Fruit fly (Drosophila melanogaster) whole organism, embryonic: ENCODE data around the gene CG10301.

Experiments used
- Asciz ChIP-seq: fragments of 200-800 bp; sonication (Bioruptor generic); optimal IDR thresholded peaks from 2 replicates; lab custom pipeline; 2017; ENCODE audit warnings: missing biosample characterization, mild to moderate bottlenecking, missing genetic modification characterization, missing genetic modification reagents
- Blimp-1 ChIP-seq: fragments of 200-800 bp; sonication (Bioruptor generic); optimal IDR thresholded peaks from 3 replicates; lab custom pipeline; 2018; ENCODE audit warnings: missing biosample characterization, missing genetic modification characterization, mild to moderate bottlenecking, moderate library complexity, missing genetic modification reagents
- C15 ChIP-seq: fragments of 200-800 bp; sonication (Bioruptor generic); IDR thresholded peaks from 3 replicates; pipeline ENCODE4 v1.3.6; 2022; ENCODE audit warnings: missing biosample characterization, missing genetic modification characterization
- CG10209 ChIP-seq: fragments of 200-800 bp; sonication (Bioruptor generic); optimal IDR thresholded peaks from 3 replicates; lab custom pipeline; 2017; ENCODE audit warnings: missing biosample characterization, mild to moderate bottlenecking, missing genetic modification characterization, missing genetic modification reagents
- CG10366 ChIP-seq: fragments of 200-800 bp; sonication (Bioruptor generic); IDR thresholded peaks from 2 replicates; pipeline ENCODE4 v1.3.6; 2022; ENCODE audit warnings: missing biosample characterization, missing genetic modification characterization
- CG10543 ChIP-seq: fragments of 200-800 bp; sonication (Bioruptor generic); optimal IDR thresholded peaks from 3 replicates; lab custom pipeline; 2017; ENCODE audit warnings: missing biosample characterization, mild to moderate bottlenecking, missing genetic modification characterization, moderate library complexity
- CG10565 ChIP-seq: fragments of 200-800 bp; sonication (Bioruptor generic); optimal IDR thresholded peaks from 3 replicates; lab custom pipeline; 2016; ENCODE audit warnings: missing biosample characterization, mild to moderate bottlenecking, missing genetic modification characterization
- CG10654 ChIP-seq: fragments of 200-800 bp; sonication (Bioruptor generic); optimal IDR thresholded peaks from 2 replicates; lab custom pipeline; 2016; ENCODE audit warnings: missing biosample characterization, missing genetic modification characterization
- CG1233 ChIP-seq: fragments of 200-800 bp; sonication (Bioruptor generic); optimal IDR thresholded peaks from 4 replicates; lab custom pipeline; 2018; ENCODE audit warnings: missing biosample characterization, mild to moderate bottlenecking, missing genetic modification characterization
- CG13287 ChIP-seq: fragments of 200-800 bp; sonication (Bioruptor generic); IDR thresholded peaks from 2 replicates; pipeline ENCODE4 v1.3.6; 2022; ENCODE audit warnings: missing biosample characterization, missing genetic modification characterization; ENCODE audit not compliant: partially characterized antibody
- CG13775 ChIP-seq: fragments of 200-800 bp; sonication (Bioruptor generic); optimal IDR thresholded peaks from 3 replicates; lab custom pipeline; 2017; ENCODE audit warnings: missing biosample characterization, mild to moderate bottlenecking, missing genetic modification characterization
- CG14667 ChIP-seq: fragments of 200-800 bp; sonication (Bioruptor generic); IDR thresholded peaks from 2 replicates; pipeline ENCODE4 v1.3.6; 2022; ENCODE audit warnings: missing biosample characterization, missing genetic modification characterization
- CG14710 ChIP-seq: fragments of 200-800 bp; sonication (Bioruptor generic); optimal IDR thresholded peaks from 3 replicates; lab custom pipeline; 2019; ENCODE audit warnings: missing biosample characterization, mild to moderate bottlenecking, missing genetic modification characterization, moderate library complexity
- CG1603 ChIP-seq: fragments of 200-800 bp; sonication (Bioruptor generic); optimal IDR thresholded peaks from 2 replicates; lab custom pipeline; 2019; ENCODE audit warnings: missing biosample characterization, mild to moderate bottlenecking, missing genetic modification characterization, moderate library complexity
- CG18476 ChIP-seq: fragments of 200-800 bp; sonication (Bioruptor generic); optimal IDR thresholded peaks from 2 replicates; lab custom pipeline; 2016; ENCODE audit warnings: missing biosample characterization, mild to moderate bottlenecking, missing genetic modification characterization
- CG2202 ChIP-seq: fragments of 200-800 bp; sonication (Bioruptor generic); optimal IDR thresholded peaks from 2 replicates; lab custom pipeline; 2018; ENCODE audit warnings: missing biosample characterization, mild to moderate bottlenecking, missing genetic modification characterization
- CG3281 ChIP-seq: fragments of 200-800 bp; sonication (Bioruptor generic); optimal IDR thresholded peaks from 3 replicates; lab custom pipeline; 2017; ENCODE audit warnings: missing biosample characterization, mild to moderate bottlenecking, missing genetic modification characterization
- CG4424 ChIP-seq: fragments of 200-800 bp; sonication (Bioruptor generic); optimal IDR thresholded peaks from 3 replicates; lab custom pipeline; 2016; ENCODE audit warnings: missing biosample characterization, missing genetic modification characterization
- CG4820 ChIP-seq: fragments of 200-800 bp; sonication (Bioruptor generic); optimal IDR thresholded peaks from 3 replicates; lab custom pipeline; 2016; ENCODE audit warnings: missing biosample characterization, missing genetic modification characterization
- CG6791 ChIP-seq: fragments of 200-800 bp; sonication (Bioruptor generic); IDR thresholded peaks from 3 replicates; pipeline ENCODE4 v1.3.6; 2022; ENCODE audit warnings: missing biosample characterization, missing genetic modification characterization; ENCODE audit not compliant: partially characterized antibody
- CG6813 ChIP-seq: fragments of 200-800 bp; sonication (Bioruptor generic); optimal IDR thresholded peaks from 2 replicates; lab custom pipeline; 2017; ENCODE audit warnings: missing biosample characterization, missing genetic modification characterization, mild to moderate bottlenecking, moderate library complexity, missing genetic modification reagents
- CG7556 ChIP-seq: fragments of 200-800 bp; sonication (Bioruptor generic); optimal IDR thresholded peaks from 2 replicates; lab custom pipeline; 2017; ENCODE audit warnings: missing biosample characterization, mild to moderate bottlenecking, missing genetic modification characterization
- CG9797 ChIP-seq: fragments of 200-800 bp; sonication (Bioruptor generic); optimal IDR thresholded peaks from 3 replicates; lab custom pipeline; 2018; ENCODE audit warnings: missing biosample characterization, mild to moderate bottlenecking, missing genetic modification characterization
- CG9876 ChIP-seq: fragments of 200-800 bp; sonication (Bioruptor generic); optimal IDR thresholded peaks from 2 replicates; lab custom pipeline; 2016; ENCODE audit warnings: missing biosample characterization, missing genetic modification characterization
- CrebB ChIP-seq: fragments of 200-800 bp; sonication (Bioruptor generic); optimal IDR thresholded peaks from 3 replicates; lab custom pipeline; 2018; ENCODE audit warnings: missing biosample characterization, mild to moderate bottlenecking, missing genetic modification characterization
- E2f1 ChIP-seq: fragments of 200-800 bp; sonication (Bioruptor generic); IDR thresholded peaks from 2 replicates; pipeline ENCODE4 v1.3.6; 2022; ENCODE audit warnings: missing biosample characterization, missing genetic modification characterization
- Eip74EF ChIP-seq, 2 experiments: fragments of 200-800 bp in 1 of 2; fragments of >200 bp in 1 of 2; sonication (Bioruptor generic) in 1 of 2; optimal IDR thresholded peaks; 2 replicates each; lab custom pipeline; 2017 to 2019; ENCODE audit warnings: missing biosample characterization in 2 of 2, missing genetic modification characterization in 2 of 2, mild to moderate bottlenecking in 1 of 2, moderate library complexity in 1 of 2
- H15 ChIP-seq: fragments of 200-800 bp; sonication (Bioruptor generic); IDR thresholded peaks from 3 replicates; pipeline ENCODE4 v1.3.6; 2022; ENCODE audit warnings: missing biosample characterization, missing genetic modification characterization
- HHEX ChIP-seq: fragments of 200-800 bp; sonication (Bioruptor generic); optimal IDR thresholded peaks from 3 replicates; lab custom pipeline; 2017; ENCODE audit warnings: missing biosample characterization, mild to moderate bottlenecking, missing genetic modification characterization, missing genetic modification reagents
- HmgD ChIP-seq: fragments of 200-800 bp; sonication (Bioruptor generic); optimal IDR thresholded peaks from 3 replicates; lab custom pipeline; 2016; ENCODE audit warnings: missing biosample characterization, missing genetic modification characterization
- NK7.1 ChIP-seq: fragments of 200-800 bp; sonication (Bioruptor generic); optimal IDR thresholded peaks from 3 replicates; lab custom pipeline; 2016; ENCODE audit warnings: missing biosample characterization, missing genetic modification characterization
- Neu2 ChIP-seq: fragments of 200-800 bp; sonication (Bioruptor generic); optimal IDR thresholded peaks from 3 replicates; lab custom pipeline; 2016; ENCODE audit warnings: missing biosample characterization, missing genetic modification characterization, borderline replicate concordance
- Optix ChIP-seq: fragments of 200-800 bp; sonication (Bioruptor generic); IDR thresholded peaks from 3 replicates; pipeline ENCODE4 v1.3.6; 2022; ENCODE audit warnings: missing biosample characterization, missing genetic modification characterization
- Taf1 ChIP-seq: fragments of 200-800 bp; sonication (Bioruptor generic); IDR thresholded peaks from 2 replicates; pipeline ENCODE4 v1.3.6; 2022; ENCODE audit warnings: missing biosample characterization, missing genetic modification characterization
- Trl ChIP-seq, 3 experiments: fragments of >200 bp in 2 of 3; fragments of 200-800 bp in 1 of 3; sonication (Bioruptor generic) in 1 of 3; optimal IDR thresholded peaks; 2 replicates in 1 of 3; 3 replicates in 2 of 3; lab custom pipeline; 2016 to 2017; ENCODE audit warnings: missing biosample characterization in 1 of 3, missing genetic modification characterization in 1 of 3
- bowl ChIP-seq: fragments of 200-800 bp; sonication (Bioruptor generic); IDR thresholded peaks from 2 replicates; pipeline ENCODE4 v1.3.6; 2022; ENCODE audit warnings: missing biosample characterization, missing genetic modification characterization
- crc ChIP-seq: fragments of 200-800 bp; sonication (Bioruptor generic); optimal IDR thresholded peaks from 2 replicates; lab custom pipeline; 2016; ENCODE audit warnings: missing biosample characterization, missing genetic modification characterization
- cwo ChIP-seq: fragments of 200-800 bp; sonication (Bioruptor generic); optimal IDR thresholded peaks from 3 replicates; lab custom pipeline; 2017; ENCODE audit warnings: missing biosample characterization, missing genetic modification characterization, mild to moderate bottlenecking, moderate library complexity, missing genetic modification reagents
- dmrt99B ChIP-seq: fragments of 200-800 bp; sonication (Bioruptor generic); optimal IDR thresholded peaks from 2 replicates; lab custom pipeline; 2018; ENCODE audit warnings: missing biosample characterization, mild to moderate bottlenecking, missing genetic modification characterization, moderate library complexity
- luna ChIP-seq: fragments of 200-800 bp; sonication (Bioruptor generic); optimal IDR thresholded peaks from 2 replicates; lab custom pipeline; 2016; ENCODE audit warnings: missing biosample characterization, missing genetic modification characterization
- mam ChIP-seq: fragments of 200-800 bp; sonication (Bioruptor generic); optimal IDR thresholded peaks from 3 replicates; lab custom pipeline; 2016; ENCODE audit warnings: missing biosample characterization, missing genetic modification characterization
- nmo ChIP-seq: fragments of 200-800 bp; sonication (Bioruptor generic); optimal IDR thresholded peaks from 2 replicates; lab custom pipeline; 2018; ENCODE audit warnings: missing biosample characterization, mild to moderate bottlenecking, missing genetic modification characterization, moderate library complexity
- oc ChIP-seq: fragments of 200-800 bp; sonication (Bioruptor generic); optimal IDR thresholded peaks from 2 replicates; lab custom pipeline; 2018; ENCODE audit warnings: missing biosample characterization, mild to moderate bottlenecking, missing genetic modification characterization, moderate library complexity
- row ChIP-seq: fragments of 200-800 bp; sonication (Bioruptor generic); IDR thresholded peaks from 3 replicates; pipeline ENCODE4 v1.3.6; 2022; ENCODE audit warnings: missing biosample characterization, missing genetic modification characterization
- schlank ChIP-seq: fragments of 200-800 bp; sonication (Bioruptor generic); optimal IDR thresholded peaks from 2 replicates; lab custom pipeline; 2018; ENCODE audit warnings: missing biosample characterization, mild to moderate bottlenecking, missing genetic modification characterization
- sens-2 ChIP-seq: fragments of 200-800 bp; sonication (Bioruptor generic); IDR thresholded peaks from 2 replicates; pipeline ENCODE4 v1.3.6; 2022; ENCODE audit warnings: missing biosample characterization, missing genetic modification characterization
- tx ChIP-seq: fragments of 200-800 bp; sonication (Bioruptor generic); optimal IDR thresholded peaks from 2 replicates; lab custom pipeline; 2016; ENCODE audit warnings: missing biosample characterization, missing genetic modification characterization
- usp ChIP-seq: fragments of >200 bp; optimal IDR thresholded peaks from 2 replicates; lab custom pipeline; 2017; ENCODE audit warnings: missing biosample characterization, missing genetic modification characterization
- vvl ChIP-seq: fragments of 200-800 bp; sonication (Bioruptor generic); IDR thresholded peaks from 2 replicates; pipeline ENCODE4 v1.3.6; 2022; ENCODE audit warnings: missing biosample characterization, missing genetic modification characterization
- zfh2 ChIP-seq: fragments of 200-800 bp; sonication (Bioruptor generic); optimal IDR thresholded peaks from 2 replicates; lab custom pipeline; 2016; ENCODE audit warnings: missing biosample characterization, missing genetic modification characterization

Gene CG10301

DNA sequence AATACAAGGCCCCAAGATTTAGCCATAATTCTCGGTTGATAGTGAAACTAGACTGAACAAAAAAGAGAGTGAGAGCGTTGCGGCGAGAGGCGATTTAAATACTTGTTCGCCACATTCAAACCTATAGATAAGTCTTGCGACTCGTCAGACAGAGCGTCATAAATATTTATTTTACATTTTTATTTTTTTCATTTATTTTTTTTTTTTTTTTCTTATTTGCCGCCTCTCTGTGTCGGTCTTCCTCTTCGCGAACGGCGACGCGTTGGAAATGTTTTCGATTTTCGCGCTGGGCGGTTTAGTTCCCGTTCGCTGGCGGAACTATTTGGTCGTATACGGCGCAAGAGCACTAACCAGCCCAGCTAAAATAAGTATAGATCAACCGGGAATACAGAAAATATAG, 18.1 kb downstream of the CG10301 start (continued):
- TF ChIP-seq HmgD (GFP tag; lab: Kevin White, UChicago) (no peak), sens-2 (no peak), Neu2 (no peak), CrebB (tag; lab: Kevin White, UChicago) (no peak), Asciz (GFP tag; lab: Kevin White, UChicago) (no peak), CG14710 (no peak), tx (GFP tag; lab: Kevin White, UChicago) (no peak), CG6791 (GFP tag; lab: Robert Waterston, UW) (no peak), CG10543 (GFP tag; lab: Kevin White, UChicago) (peak; percentile 0), CG13287 (GFP tag; lab: Robert Waterston, UW) (peak; percentile 22; the same call in 1 of the 2 replicates), usp (no peak), vvl (GFP tag; lab: Robert Waterston, UW) (0 out of 2 replicates have a peak, but pooled peaks have one; percentile 27), Optix (GFP tag; lab: Robert Waterston, UW) (no peak), CG1233 (GFP tag; lab: Kevin White, UChicago) (no peak), CG14667 (GFP tag; lab: Robert Waterston, UW) (no peak), NK7.1 (GFP tag; lab: Kevin White, UChicago) (no peak), C15 (GFP tag; lab: Robert Waterston, UW) (no peak), CG10654 (GFP tag; lab: Kevin White, UChicago) (no peak)

DNA sequence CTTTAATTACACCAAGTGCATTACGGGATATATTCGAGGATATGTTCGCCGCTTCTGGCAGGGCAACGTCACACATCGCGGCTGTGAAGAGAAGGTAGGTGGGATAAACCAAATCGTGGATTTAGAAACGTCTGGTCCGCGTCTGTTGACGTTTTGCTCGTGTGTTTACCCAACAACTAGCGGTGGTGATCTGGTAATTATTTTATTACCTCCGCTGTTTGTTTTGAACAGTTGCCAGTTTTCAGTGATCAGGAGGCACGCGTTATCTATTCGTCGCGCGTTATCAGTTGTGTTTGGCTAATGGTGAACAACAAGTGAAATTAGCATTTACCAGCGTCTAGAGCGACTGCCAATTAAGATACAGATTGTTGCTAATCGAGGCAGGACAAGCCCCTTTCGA, 19.1 kb downstream of the CG10301 start:
- TF ChIP-seq mam (GFP tag; lab: Kevin White, UChicago) (peak; percentile 7), CG1603 (peak; percentile 9), HHEX (GFP tag; lab: Kevin White, UChicago) (peak; percentile 60), CG10366 (GFP tag; lab: Robert Waterston, UW) (no peak), dmrt99B (tag; lab: Kevin White, UChicago) (no peak), Blimp-1 (GFP tag; lab: Kevin White, UChicago) (peak; percentile 14), cwo (GFP tag; lab: Kevin White, UChicago) (peak; percentile 27), row (GFP tag; lab: Robert Waterston, UW) (no peak), Trl (optimal IDR thresholded peaks at IDR 0.05; lab: Kevin White, UChicago) (no peak), Trl (GFP tag; optimal IDR thresholded peaks at IDR 0.05; lab: Kevin White, UChicago) (no peak), CG3281 (GFP tag; lab: Kevin White, UChicago) (peak; percentile 72), crc (no peak), H15 (no peak), CG6813 (GFP tag; lab: Kevin White, UChicago) (peak; percentile 86), CG18476 (GFP tag; lab: Kevin White, UChicago) (no peak), vvl (GFP tag; lab: Robert Waterston, UW) (no peak), schlank (tag; lab: Kevin White, UChicago) (peak; percentile 75), CG13775 (GFP tag; lab: Kevin White, UChicago) (no peak), tx (GFP tag; lab: Kevin White, UChicago) (no peak), CG7556 (GFP tag; lab: Kevin White, UChicago) (no peak), CG4820 (no peak), CG10209 (GFP tag; lab: Kevin White, UChicago) (peak; percentile 40), CG9797 (GFP tag; lab: Kevin White, UChicago) (no peak), oc (no peak), Taf1 (GFP tag; lab: Robert Waterston, UW) (no peak), zfh2 (no peak), nmo (no peak), CG10565 (GFP tag; lab: Kevin White, UChicago) (no peak), CG9876 (GFP tag; lab: Kevin White, UChicago) (no peak), E2f1 (GFP tag; lab: Robert Waterston, UW) (no peak), bowl (GFP tag; lab: Robert Waterston, UW) (no peak), CG4424 (GFP tag; lab: Kevin White, UChicago) (no peak), Eip74EF (GFP tag; optimal IDR thresholded peaks at IDR 0.05; lab: Kevin White, UChicago) (no peak), luna (no peak), CG2202 (tag; lab: Kevin White, UChicago) (no peak)
